Fruit fly (Drosophila melanogaster) whole organism, pupa: ENCODE results near the gene CG31371.

Experiments
- CG10348 ChIP-seq: fragments of 200-800 bp; sonication (Bioruptor generic); IDR thresholded peaks from 2 replicates; pipeline ENCODE4 v1.3.6; 2022; ENCODE audit warnings: missing biosample characterization, missing genetic modification characterization
- CG32121 ChIP-seq: fragments of 200-800 bp; sonication (Bioruptor generic); IDR thresholded peaks from 2 replicates; pipeline ENCODE4 v1.3.6; 2022; ENCODE audit warnings: missing biosample characterization, missing genetic modification characterization
- CG8301 ChIP-seq: fragments of 200-800 bp; sonication (Bioruptor generic); optimal IDR thresholded peaks from 2 replicates; lab custom pipeline; 2018; ENCODE audit warnings: missing biosample characterization, mild to moderate bottlenecking, missing genetic modification characterization
- Ets98B ChIP-seq: fragments of 200-800 bp; sonication (Bioruptor generic); IDR thresholded peaks from 2 replicates; pipeline ENCODE4 v1.3.6; 2022; ENCODE audit warnings: missing biosample characterization, missing genetic modification characterization
- Pif1A ChIP-seq: fragments of 200-800 bp; sonication (Bioruptor generic); optimal IDR thresholded peaks from 3 replicates; lab custom pipeline; 2016; ENCODE audit warnings: missing biosample characterization, missing genetic modification characterization
- Snoo ChIP-seq: fragments of 200-800 bp; sonication (Bioruptor generic); optimal IDR thresholded peaks from 3 replicates; lab custom pipeline; 2017; ENCODE audit warnings: missing biosample characterization, mild to moderate bottlenecking, missing genetic modification characterization, inconsistent platforms
- rn ChIP-seq: fragments of 200-800 bp; sonication (Bioruptor generic); IDR thresholded peaks from 2 replicates; pipeline ENCODE4 v1.3.6; 2022; ENCODE audit warnings: missing biosample characterization, missing genetic modification characterization

DNA sequence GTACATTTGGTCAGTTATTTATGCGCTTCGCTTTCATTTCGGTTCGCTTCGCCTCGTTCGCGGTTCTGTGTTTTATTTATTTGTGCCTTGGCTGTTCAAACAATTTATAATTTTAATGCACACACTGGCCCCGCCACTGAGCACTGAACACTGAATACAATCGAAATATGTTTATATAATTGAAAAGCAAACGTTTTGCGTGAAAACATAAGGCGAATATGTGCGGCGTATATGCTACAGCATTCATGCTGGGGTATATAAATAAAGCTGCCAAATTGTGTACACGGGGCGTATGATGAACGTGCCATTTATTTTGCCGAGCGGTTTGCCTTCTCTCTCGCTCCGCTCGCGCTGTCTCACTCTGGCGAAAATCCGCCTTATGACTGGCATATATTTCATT, 33.6 kb upstream of the CG31371 start:
- no peak for TF ChIP-seq CG8301 (tag; lab: Kevin White, UChicago)
- TF ChIP-seq CG10348 (GFP tag; lab: Robert Waterston, UW): no peak
- no peak for TF ChIP-seq rn (GFP tag; lab: Robert Waterston, UW)
- TF ChIP-seq CG32121 (GFP tag; lab: Robert Waterston, UW): no peak
- TF ChIP-seq Ets98B (GFP tag; lab: Robert Waterston, UW): no peak
- TF ChIP-seq Pif1A: no peak
- no peak for TF ChIP-seq Snoo (tag; lab: Kevin White, UChicago)
